Worm (Caenorhabditis elegans) whole organism, young adult: ENCODE results near the gene ZK177.2.

Experiments used
- B0019.2 ChIP-seq: fragments of 200-800 bp; sonication (Bioruptor generic); conservative IDR thresholded peaks from 2 replicates; pipeline ENCODE4 v1.3.6; 2022; ENCODE audit warnings: missing genetic modification reagents, missing genetic modification characterization, missing compliant biosample characterization
- F10E7.11 ChIP-seq: sonication (generic microtip); optimal IDR thresholded peaks from 2 replicates; lab custom pipeline; 2017; ENCODE audit warnings: mild to moderate bottlenecking, missing genetic modification characterization, moderate library complexity, missing compliant biosample characterization
- F22D6.2 ChIP-seq: sonication (generic microtip); optimal IDR thresholded peaks from 2 replicates; lab custom pipeline; 2016; ENCODE audit warnings: mild to moderate bottlenecking, missing genetic modification characterization, missing compliant biosample characterization
- F23B12.7 ChIP-seq: sonication (generic microtip); optimal IDR thresholded peaks from 2 replicates; lab custom pipeline; 2017; ENCODE audit warnings: missing genetic modification characterization, mild to moderate bottlenecking, missing compliant biosample characterization, antibody characterized with exemption, moderate library complexity; ENCODE audit not compliant: insufficient read depth
- F33H1.4 ChIP-seq: fragments of 200-800 bp; sonication (Bioruptor generic); IDR thresholded peaks from 2 replicates; pipeline ENCODE4 v1.3.6; 2022; ENCODE audit warnings: missing genetic modification reagents, missing genetic modification characterization, missing compliant biosample characterization
- F37B4.10 ChIP-seq: fragments of 200-800 bp; sonication (Bioruptor generic); IDR thresholded peaks from 2 replicates; pipeline ENCODE4 v1.3.6; 2022; ENCODE audit warnings: missing genetic modification characterization, missing compliant biosample characterization
- F49E8.2 ChIP-seq: sonication (generic microtip); optimal IDR thresholded peaks from 3 replicates; lab custom pipeline; 2017; ENCODE audit warnings: missing genetic modification characterization, mild to moderate bottlenecking, missing compliant biosample characterization, antibody characterized with exemption, moderate library complexity; ENCODE audit not compliant: insufficient read depth
- F55B11.4 ChIP-seq: sonication (generic microtip); optimal IDR thresholded peaks from 2 replicates; lab custom pipeline; 2016; ENCODE audit warnings: missing compliant biosample characterization, missing genetic modification characterization, borderline replicate concordance; ENCODE audit not compliant: insufficient read depth
- K11D2.4 ChIP-seq: fragments of 200-800 bp; sonication (Bioruptor generic); IDR thresholded peaks from 2 replicates; pipeline ENCODE4 v1.3.6; 2022; ENCODE audit warnings: missing genetic modification reagents, missing genetic modification characterization, missing compliant biosample characterization
- T07F8.4 ChIP-seq: sonication (generic microtip); optimal IDR thresholded peaks from 2 replicates; lab custom pipeline; 2016; ENCODE audit warnings: mild to moderate bottlenecking, missing genetic modification characterization, moderate library complexity, missing compliant biosample characterization
- Y53G8AR.9 ChIP-seq: fragments of 200-800 bp; sonication (Bioruptor generic); conservative IDR thresholded peaks from 2 replicates; pipeline ENCODE4 v1.3.6; 2022; ENCODE audit warnings: missing genetic modification reagents, missing genetic modification characterization, missing compliant biosample characterization
- Y56A3A.18 ChIP-seq: fragments of 200-800 bp; sonication (Bioruptor generic); IDR thresholded peaks from 2 replicates; pipeline ENCODE4 v1.3.6; 2022; ENCODE audit warnings: missing genetic modification reagents, missing genetic modification characterization, missing compliant biosample characterization
- Y67H2A.10 ChIP-seq: fragments of 200-800 bp; sonication (Bioruptor generic); conservative IDR thresholded peaks from 2 replicates; pipeline ENCODE4 v1.3.6; 2022; ENCODE audit warnings: missing genetic modification reagents, missing genetic modification characterization, missing compliant biosample characterization
- Y79H2A.3 ChIP-seq: fragments of 200-800 bp; sonication (Bioruptor generic); conservative IDR thresholded peaks from 2 replicates; pipeline ENCODE4 v1.3.6; 2022; ENCODE audit warnings: missing genetic modification reagents, missing genetic modification characterization, missing compliant biosample characterization
- aptf-3 ChIP-seq: fragments of 200-800 bp; sonication (Bioruptor generic); IDR thresholded peaks from 2 replicates; pipeline ENCODE4 v1.3.6; 2022; ENCODE audit warnings: missing genetic modification characterization, missing compliant biosample characterization
- atf-7 ChIP-seq: sonication (generic microtip); optimal IDR thresholded peaks from 2 replicates; lab custom pipeline; 2017; ENCODE audit warnings: mild to moderate bottlenecking, missing genetic modification characterization, missing compliant biosample characterization
- attf-3 ChIP-seq: fragments of 200-800 bp; sonication (Bioruptor generic); conservative IDR thresholded peaks from 2 replicates; pipeline ENCODE4 v1.3.6; 2022; ENCODE audit warnings: missing genetic modification reagents, missing genetic modification characterization, missing compliant biosample characterization
- attf-6 ChIP-seq: fragments of 200-800 bp; sonication (Bioruptor generic); IDR thresholded peaks from 2 replicates; pipeline ENCODE4 v1.3.6; 2022; ENCODE audit warnings: missing genetic modification reagents, missing genetic modification characterization, missing compliant biosample characterization
- ceh-27 ChIP-seq: fragments of 200-800 bp; sonication (Bioruptor generic); optimal IDR thresholded peaks from 2 replicates; lab custom pipeline; 2018; ENCODE audit warnings: mild to moderate bottlenecking, missing genetic modification characterization, moderate library complexity, missing compliant biosample characterization
- efl-1 ChIP-seq: fragments of 150-350 bp; optimal IDR thresholded peaks from 2 replicates; lab custom pipeline; 2014; ENCODE audit warnings: missing biosample characterization, missing genetic modification reagents, missing genetic modification characterization
- egrh-3 ChIP-seq: fragments of 200-800 bp; sonication (Bioruptor generic); IDR thresholded peaks from 2 replicates; pipeline ENCODE4 v1.3.6; 2022; ENCODE audit warnings: missing genetic modification reagents, missing genetic modification characterization, missing compliant biosample characterization
- ekl-4 ChIP-seq: fragments of 200-800 bp; sonication (Bioruptor generic); IDR thresholded peaks from 2 replicates; pipeline ENCODE4 v1.3.6; 2022; ENCODE audit warnings: missing genetic modification reagents, missing genetic modification characterization, missing compliant biosample characterization
- ets-4 ChIP-seq: fragments of 200-800 bp; sonication (Bioruptor generic); optimal IDR thresholded peaks from 2 replicates; lab custom pipeline; 2018; ENCODE audit warnings: mild to moderate bottlenecking, missing genetic modification characterization, missing compliant biosample characterization
- fkh-3 ChIP-seq: sonication (generic microtip); optimal IDR thresholded peaks from 2 replicates; lab custom pipeline; 2016; ENCODE audit warnings: mild to moderate bottlenecking, missing genetic modification characterization, missing compliant biosample characterization
- him-1 ChIP-seq: sonication (generic microtip); optimal IDR thresholded peaks from 2 replicates; lab custom pipeline; 2016; ENCODE audit warnings: missing genotype, missing genetic modification reagents, missing genetic modification characterization, missing compliant biosample characterization
- let-607 ChIP-seq, 2 experiments: fragments of 200-800 bp in 1 of 2; sonication (Bioruptor generic) in 1 of 2; sonication (generic microtip) in 1 of 2; optimal IDR thresholded peaks; 2 replicates each; lab custom pipeline; 2016 to 2018; ENCODE audit warnings: mild to moderate bottlenecking in 2 of 2, missing compliant biosample characterization in 2 of 2, missing genetic modification characterization in 2 of 2, moderate library complexity in 2 of 2, missing genotype in 1 of 2
- lin-35 ChIP-seq, 3 experiments: fragments of 150-350 bp in 2 of 3; sonication (generic microtip) in 1 of 3; optimal IDR thresholded peaks; 2 replicates each; lab custom pipeline; 2014 to 2018; ENCODE audit warnings: missing biosample characterization in 3 of 3, missing genetic modification characterization in 3 of 3, missing genetic modification reagents in 3 of 3
- lin-40 ChIP-seq: sonication (generic microtip); optimal IDR thresholded peaks from 2 replicates; lab custom pipeline; 2016; ENCODE audit warnings: missing genetic modification characterization, mild to moderate bottlenecking, missing compliant biosample characterization, missing genotype, missing genetic modification reagents
- madf-3 ChIP-seq: fragments of 200-800 bp; sonication (Bioruptor generic); IDR thresholded peaks from 2 replicates; pipeline ENCODE4 v1.3.6; 2022; ENCODE audit warnings: missing genetic modification reagents, missing genetic modification characterization, missing compliant biosample characterization
- mel-28 ChIP-seq: sonication (generic microtip); optimal IDR thresholded peaks from 2 replicates; lab custom pipeline; 2016; ENCODE audit warnings: borderline replicate concordance, mild to moderate bottlenecking, missing genetic modification characterization, missing compliant biosample characterization
- mes-4 ChIP-seq: sonication (generic microtip); optimal IDR thresholded peaks from 2 replicates; lab custom pipeline; 2016; ENCODE audit warnings: missing genotype, missing genetic modification characterization, missing compliant biosample characterization
- pha-4 ChIP-seq: fragments of 150-350 bp; sonication (generic microtip); optimal IDR thresholded peaks from 2 replicates; lab custom pipeline; 2014; ENCODE audit warnings: missing biosample characterization, missing genetic modification reagents, missing genetic modification characterization
- rcor-1 ChIP-seq: fragments of 200-800 bp; sonication (Bioruptor generic); IDR thresholded peaks from 2 replicates; pipeline ENCODE4 v1.3.6; 2022; ENCODE audit warnings: missing genetic modification reagents, missing genetic modification characterization, missing compliant biosample characterization
- snpc-1.1 ChIP-seq: sonication (generic microtip); optimal IDR thresholded peaks from 2 replicates; lab custom pipeline; 2017; ENCODE audit warnings: missing genetic modification characterization, mild to moderate bottlenecking, missing compliant biosample characterization, antibody characterized with exemption, moderate library complexity, missing genotype, missing genetic modification reagents; ENCODE audit not compliant: insufficient read depth
- snpc-3.4 ChIP-seq: sonication (generic microtip); optimal IDR thresholded peaks from 2 replicates; lab custom pipeline; 2017; ENCODE audit warnings: missing genetic modification characterization, mild to moderate bottlenecking, missing compliant biosample characterization, antibody characterized with exemption, moderate library complexity, missing genotype, missing genetic modification reagents
- snpc-4 ChIP-seq, 5 experiments: fragments of 150-350 bp in 1 of 5; sonication (generic microtip) in 4 of 5; optimal IDR thresholded peaks; 2 replicates each; lab custom pipeline; 2014 to 2018; ENCODE audit warnings: missing genetic modification characterization in 5 of 5, missing biosample characterization in 3 of 5, antibody characterized with exemption in 2 of 5, mild to moderate bottlenecking in 2 of 5, missing compliant biosample characterization in 2 of 5, missing genotype in 2 of 5, moderate library complexity in 2 of 5, missing genetic modification reagents in 1 of 5
- somi-1 ChIP-seq: fragments of 200-800 bp; sonication (Bioruptor generic); optimal IDR thresholded peaks from 2 replicates; lab custom pipeline; 2018; ENCODE audit warnings: mild to moderate bottlenecking, missing genetic modification characterization, missing compliant biosample characterization
- sptf-2 ChIP-seq: fragments of 200-800 bp; sonication (Bioruptor generic); optimal IDR thresholded peaks from 2 replicates; lab custom pipeline; 2018; ENCODE audit warnings: mild to moderate bottlenecking, missing genetic modification characterization, missing compliant biosample characterization
- zfh-2 ChIP-seq: fragments of 200-800 bp; sonication (Bioruptor generic); conservative IDR thresholded peaks from 2 replicates; pipeline ENCODE4 v1.3.6; 2022; ENCODE audit warnings: missing genetic modification reagents, missing genetic modification characterization, missing compliant biosample characterization
- ztf-18 ChIP-seq: sonication (generic microtip); optimal IDR thresholded peaks from 2 replicates; lab custom pipeline; 2016; ENCODE audit warnings: missing genotype, mild to moderate bottlenecking, missing genetic modification characterization, missing compliant biosample characterization
- ztf-22 ChIP-seq: fragments of 200-800 bp; sonication (Bioruptor generic); optimal IDR thresholded peaks from 2 replicates; lab custom pipeline; 2018; ENCODE audit warnings: mild to moderate bottlenecking, missing genetic modification characterization, moderate library complexity, missing compliant biosample characterization
- ztf-25 ChIP-seq: fragments of 200-800 bp; sonication (Bioruptor generic); IDR thresholded peaks from 2 replicates; pipeline ENCODE4 v1.3.6; 2022; ENCODE audit warnings: missing genetic modification reagents, missing genetic modification characterization, missing compliant biosample characterization
- ztf-28 ChIP-seq: fragments of 200-800 bp; sonication (Bioruptor generic); IDR thresholded peaks from 2 replicates; pipeline ENCODE4 v1.3.6; 2022; ENCODE audit warnings: missing genetic modification reagents, missing genetic modification characterization, missing compliant biosample characterization
- ztf-6 ChIP-seq: fragments of 200-800 bp; sonication (Bioruptor generic); IDR thresholded peaks from 2 replicates; pipeline ENCODE4 v1.3.6; 2022; ENCODE audit warnings: missing genetic modification reagents, missing genetic modification characterization, missing compliant biosample characterization

ZK177.2 gene

ce11 chrII:5543476-5544144 is 24.6 kb downstream of the ZK177.2 start (continued):
- TF ChIP-seq ztf-28 = peak; percentile 63; the same call in 1 of the 2 replicates
- no peak for TF ChIP-seq B0019.2 (GFP tag; lab: Robert Waterston, UW)
- peak; percentile 95 for TF ChIP-seq snpc-1.1 (tag; lab: Kevin White, UChicago)
- TF ChIP-seq fkh-3 (tag; lab: Kevin White, UChicago) = peak; percentile 82
- TF ChIP-seq F37B4.10 (GFP tag; lab: Robert Waterston, UW) = peak; percentile 92; the same call in 1 of the 2 replicates
- peak; percentile 95 for TF ChIP-seq K11D2.4 (GFP tag; lab: Robert Waterston, UW)
- no peak for TF ChIP-seq ztf-25 (GFP tag; lab: Robert Waterston, UW)
- peak; percentile 85 for TF ChIP-seq him-1 (tag; lab: Kevin White, UChicago)
- peak; percentile 10 for TF ChIP-seq sptf-2 (GFP tag; lab: Kevin White, UChicago)
- TF ChIP-seq lin-40 (tag; lab: Kevin White, UChicago) = peak; percentile 99
- TF ChIP-seq zfh-2 = peak; percentile 89
- TF ChIP-seq Y79H2A.3 = peak; percentile 68; the same call in 1 of the 2 replicates
- peak; percentile 94 for TF ChIP-seq somi-1
- peak; percentile 95 for TF ChIP-seq Y53G8AR.9
- peak; percentile 83; the same call in 1 of the 2 replicates for TF ChIP-seq aptf-3 (GFP tag; lab: Robert Waterston, UW)
- peak; percentile 98 for TF ChIP-seq snpc-4 (GFP tag; optimal IDR thresholded peaks at IDR 0.05; lab: Kevin White, UChicago)
- peak; percentile 99 to 100 (median 100) for TF ChIP-seq snpc-4 (tag; optimal IDR thresholded peaks at IDR 0.05; lab: Kevin White, UChicago)
- TF ChIP-seq mes-4 = peak; percentile 55
- TF ChIP-seq ztf-22 (GFP tag; lab: Kevin White, UChicago) = peak; percentile 86
- peak; percentile 59; the same call in 1 of the 2 replicates for TF ChIP-seq egrh-3 (GFP tag; lab: Robert Waterston, UW)
- peak; percentile 79 to 91 for TF ChIP-seq let-607 (tag; optimal IDR thresholded peaks at IDR 0.05; lab: Kevin White, UChicago)
- TF ChIP-seq Y56A3A.18 (GFP tag; lab: Robert Waterston, UW) = peak; percentile 91
- peak; percentile 81 for TF ChIP-seq attf-3
- peak; percentile 82 for TF ChIP-seq T07F8.4 (tag; lab: Kevin White, UChicago)
- TF ChIP-seq Y67H2A.10 (GFP tag; lab: Robert Waterston, UW) = peak; percentile 73
- peak; percentile 93 for TF ChIP-seq F23B12.7
- TF ChIP-seq F10E7.11 (tag; lab: Kevin White, UChicago) = peak; percentile 95
- TF ChIP-seq ztf-18 (tag; lab: Kevin White, UChicago) = peak; percentile 77
- peak; percentile 91 for TF ChIP-seq mel-28 (tag; lab: Kevin White, UChicago)
- TF ChIP-seq ztf-6 = 0 out of 2 replicates have a peak, but pooled peaks have one; percentile 44
- TF ChIP-seq atf-7 = peak; percentile 98
- TF ChIP-seq F55B11.4 (tag; lab: Kevin White, UChicago) = no peak
- TF ChIP-seq snpc-3.4 = peak; percentile 93
- TF ChIP-seq, all 124 proteins: peak for 115

ce11 chrII:5544145-5544515 is 25.1 kb downstream of the ZK177.2 start:
- no peak for TF ChIP-seq efl-1 (GFP tag; lab: Kevin White, UChicago)
- peak; percentile 92 for TF ChIP-seq pha-4
- TF ChIP-seq F22D6.2 (tag; lab: Kevin White, UChicago) = peak; percentile 32
- TF ChIP-seq madf-3 (GFP tag; lab: Robert Waterston, UW) = no peak
- TF ChIP-seq attf-6 (GFP tag; lab: Robert Waterston, UW) = peak; percentile 98
- TF ChIP-seq ztf-6 = no peak
- TF ChIP-seq zfh-2 = no peak
- TF ChIP-seq rcor-1 = peak; percentile 31; the same call in 1 of the 2 replicates
- peak; percentile 50 for TF ChIP-seq ceh-27
- TF ChIP-seq ekl-4 (GFP tag; lab: Robert Waterston, UW) = no peak
- no peak for TF ChIP-seq lin-35 (GFP tag; optimal IDR thresholded peaks at IDR 0.05; lab: Kevin White, UChicago)
- peak; percentile 33 for TF ChIP-seq ets-4 (GFP tag; lab: Kevin White, UChicago)
- TF ChIP-seq F49E8.2 (tag; lab: Kevin White, UChicago) = no peak
- no peak for TF ChIP-seq fkh-3 (tag; lab: Kevin White, UChicago)
- TF ChIP-seq F33H1.4 (GFP tag; lab: Robert Waterston, UW) = no peak
- peak; percentile 82 for TF ChIP-seq snpc-1.1 (tag; lab: Kevin White, UChicago)
- peak; percentile 93 for TF ChIP-seq snpc-4 (GFP tag; optimal IDR thresholded peaks at IDR 0.05; lab: Kevin White, UChicago)
- peak; percentile 98 to 99 (median 98) for TF ChIP-seq snpc-4 (tag; optimal IDR thresholded peaks at IDR 0.05; lab: Kevin White, UChicago)
